Worm (Caenorhabditis elegans) whole organism, early embryonic: Measurements from ENCODE around the gene ape-1.

ENCODE experiments used
- B0310.2 ChIP-seq: sonication (generic microtip); optimal IDR thresholded peaks from 2 replicates; lab custom pipeline; 2016; ENCODE audit warnings: mild to moderate bottlenecking, missing genetic modification characterization, missing compliant biosample characterization
- F13C5.2 ChIP-seq: sonication (generic microtip); optimal IDR thresholded peaks from 2 replicates; lab custom pipeline; 2017; ENCODE audit warnings: mild to moderate bottlenecking, missing genetic modification characterization, inconsistent platforms, missing compliant biosample characterization
- aly-1 ChIP-seq: sonication (generic microtip); optimal IDR thresholded peaks from 2 replicates; lab custom pipeline; 2016; ENCODE audit warnings: missing genetic modification characterization, missing compliant biosample characterization
- ama-1 ChIP-seq: fragments of 150-350 bp; optimal IDR thresholded peaks from 2 replicates; lab custom pipeline; 2014
- ceh-13 ChIP-seq: fragments of 200-800 bp; sonication (Bioruptor generic); optimal IDR thresholded peaks from 2 replicates; lab custom pipeline; 2018; ENCODE audit warnings: mild to moderate bottlenecking, missing genetic modification characterization, missing compliant biosample characterization
- hnd-1 ChIP-seq: sonication (generic microtip); optimal IDR thresholded peaks from 2 replicates; lab custom pipeline; 2016; ENCODE audit warnings: missing genetic modification characterization, missing compliant biosample characterization
- sea-1 ChIP-seq: fragments of 200-800 bp; sonication (Bioruptor generic); conservative IDR thresholded peaks from 2 replicates; pipeline ENCODE4 v1.3.6; 2022; ENCODE audit warnings: missing genetic modification characterization, missing compliant biosample characterization
- tra-4 ChIP-seq: sonication (generic microtip); optimal IDR thresholded peaks from 2 replicates; lab custom pipeline; 2017; ENCODE audit warnings: missing genetic modification characterization, missing compliant biosample characterization

DNA sequence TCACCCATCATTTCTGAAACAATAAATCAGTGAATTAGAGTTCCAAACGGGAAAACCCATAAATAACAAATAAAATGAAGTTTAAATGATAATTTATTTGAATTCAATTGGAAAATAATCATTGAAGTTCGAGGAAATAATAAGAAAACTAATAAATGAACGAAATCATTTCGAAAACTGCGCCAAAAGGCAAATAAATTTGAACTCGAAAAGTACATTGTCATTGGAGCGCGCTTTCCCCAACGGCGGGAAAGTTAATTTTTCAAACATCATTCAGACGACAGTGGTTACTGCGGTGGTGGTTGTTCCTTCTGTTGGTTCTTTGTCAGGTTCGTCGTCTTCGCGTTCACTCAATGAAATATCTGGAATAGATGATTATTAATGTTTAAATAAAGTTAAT is 57.7 kb downstream of the ape-1 start, which contains the start of gene npp-22:
- TF ChIP-seq ama-1: no peak
- no peak for TF ChIP-seq aly-1 (tag; lab: Kevin White, UChicago)
- no peak for TF ChIP-seq sea-1 (GFP tag; lab: Robert Waterston, UW)
- TF ChIP-seq F13C5.2 (tag; lab: Kevin White, UChicago): no peak
- no peak for TF ChIP-seq B0310.2 (tag; lab: Kevin White, UChicago)
- no peak for TF ChIP-seq ceh-13 (GFP tag; lab: Kevin White, UChicago)
- no peak for TF ChIP-seq tra-4
- TF ChIP-seq hnd-1: no peak
